Worm (Caenorhabditis elegans) whole organism, late embryonic: Measurements from ENCODE around the gene ast-1.

Source experiments
- C38D4.7 ChIP-seq: fragments of 200-800 bp; sonication (Bioruptor generic); optimal IDR thresholded peaks from 2 replicates; lab custom pipeline; 2018; ENCODE audit warnings: mild to moderate bottlenecking, missing genetic modification characterization, moderate library complexity, missing compliant biosample characterization
- F13H6.1 ChIP-seq: sonication (generic microtip); optimal IDR thresholded peaks from 2 replicates; lab custom pipeline; 2016; ENCODE audit warnings: missing genetic modification characterization, missing compliant biosample characterization
- T23F11.4 ChIP-seq: fragments of 200-800 bp; sonication (Bioruptor generic); optimal IDR thresholded peaks from 2 replicates; lab custom pipeline; 2018; ENCODE audit warnings: mild to moderate bottlenecking, missing genetic modification characterization, missing compliant biosample characterization
- ceh-22 ChIP-seq: sonication (generic microtip); optimal IDR thresholded peaks from 2 replicates; lab custom pipeline; 2017; ENCODE audit warnings: missing biosample characterization, missing genetic modification characterization
- ceh-31 ChIP-seq: sonication (generic microtip); optimal IDR thresholded peaks from 2 replicates; lab custom pipeline; 2016; ENCODE audit warnings: missing genetic modification characterization, missing compliant biosample characterization
- ceh-34 ChIP-seq: sonication (generic microtip); optimal IDR thresholded peaks from 2 replicates; lab custom pipeline; 2016; ENCODE audit warnings: mild to moderate bottlenecking, missing genetic modification characterization, missing compliant biosample characterization
- ceh-45 ChIP-seq: fragments of 200-800 bp; sonication (Bioruptor generic); IDR thresholded peaks from 2 replicates; pipeline ENCODE4 v1.3.6; 2022; ENCODE audit warnings: missing genetic modification reagents, missing genetic modification characterization, missing compliant biosample characterization
- ceh-48 ChIP-seq: sonication (generic microtip); optimal IDR thresholded peaks from 2 replicates; lab custom pipeline; 2016; ENCODE audit warnings: missing genetic modification characterization, inconsistent platforms, missing compliant biosample characterization
- ceh-6 ChIP-seq: fragments of 200-800 bp; sonication (Bioruptor generic); optimal IDR thresholded peaks from 2 replicates; lab custom pipeline; 2018; ENCODE audit warnings: mild to moderate bottlenecking, missing genetic modification characterization, missing compliant biosample characterization
- dve-1 ChIP-seq: sonication (generic microtip); optimal IDR thresholded peaks from 2 replicates; lab custom pipeline; 2017; ENCODE audit warnings: antibody characterized with exemption, mild to moderate bottlenecking, missing genetic modification characterization, missing compliant biosample characterization
- elt-4 ChIP-seq: sonication (generic microtip); optimal IDR thresholded peaks from 2 replicates; lab custom pipeline; 2016; ENCODE audit warnings: missing genetic modification characterization, missing compliant biosample characterization
- ets-4 ChIP-seq: sonication (generic microtip); optimal IDR thresholded peaks from 2 replicates; lab custom pipeline; 2016; ENCODE audit warnings: missing genetic modification characterization, missing compliant biosample characterization
- fkh-6 ChIP-seq: sonication (generic microtip); optimal IDR thresholded peaks from 2 replicates; lab custom pipeline; 2016; ENCODE audit warnings: missing genetic modification characterization, missing compliant biosample characterization
- hlh-6 ChIP-seq: sonication (generic microtip); optimal IDR thresholded peaks from 2 replicates; lab custom pipeline; 2016; ENCODE audit warnings: missing genotype, missing genetic modification characterization, missing compliant biosample characterization
- hlh-8 ChIP-seq: sonication (generic microtip); optimal IDR thresholded peaks from 2 replicates; lab custom pipeline; 2016; ENCODE audit warnings: missing genotype, missing genetic modification characterization, missing compliant biosample characterization
- madf-2 ChIP-seq: sonication (generic microtip); optimal IDR thresholded peaks from 2 replicates; lab custom pipeline; 2017; ENCODE audit warnings: missing genetic modification characterization, missing compliant biosample characterization
- mec-3 ChIP-seq: sonication (generic microtip); optimal IDR thresholded peaks from 2 replicates; lab custom pipeline; 2016; ENCODE audit warnings: borderline replicate concordance, missing genetic modification characterization, missing compliant biosample characterization
- nfya-1 ChIP-seq: sonication (generic microtip); optimal IDR thresholded peaks from 2 replicates; lab custom pipeline; 2017; ENCODE audit warnings: missing genetic modification characterization, mild to moderate bottlenecking, missing compliant biosample characterization, antibody characterized with exemption, moderate library complexity
- npax-4 ChIP-seq: sonication (generic microtip); optimal IDR thresholded peaks from 2 replicates; lab custom pipeline; 2016; ENCODE audit warnings: missing genetic modification characterization, missing compliant biosample characterization
- pat-9 ChIP-seq: fragments of 200-800 bp; sonication (Bioruptor generic); optimal IDR thresholded peaks from 2 replicates; lab custom pipeline; 2018; ENCODE audit warnings: mild to moderate bottlenecking, missing genetic modification characterization, moderate library complexity, missing compliant biosample characterization
- pax-1 ChIP-seq: fragments of 150-350 bp; optimal IDR thresholded peaks from 2 replicates; lab custom pipeline; 2014; ENCODE audit warnings: missing biosample characterization, missing genetic modification characterization
- pha-2 ChIP-seq: sonication (generic microtip); optimal IDR thresholded peaks from 2 replicates; lab custom pipeline; 2017; ENCODE audit warnings: mild to moderate bottlenecking, missing genetic modification characterization, missing compliant biosample characterization
- pqm-1 ChIP-seq: sonication (generic microtip); optimal IDR thresholded peaks from 2 replicates; lab custom pipeline; 2016; ENCODE audit warnings: missing genetic modification characterization, missing compliant biosample characterization
- ref-2 ChIP-seq: sonication (generic microtip); optimal IDR thresholded peaks from 2 replicates; lab custom pipeline; 2016; ENCODE audit warnings: missing genetic modification characterization, missing compliant biosample characterization
- sox-2 ChIP-seq: fragments of 200-800 bp; sonication (Bioruptor generic); IDR thresholded peaks from 2 replicates; pipeline ENCODE4 v1.3.6; 2022; ENCODE audit warnings: missing genetic modification reagents, missing genetic modification characterization, missing compliant biosample characterization
- sox-4 ChIP-seq: sonication (generic microtip); optimal IDR thresholded peaks from 2 replicates; lab custom pipeline; 2017; ENCODE audit warnings: mild to moderate bottlenecking, missing genetic modification characterization, inconsistent platforms, missing compliant biosample characterization
- ttx-3 ChIP-seq: sonication (generic microtip); optimal IDR thresholded peaks from 2 replicates; lab custom pipeline; 2016; ENCODE audit warnings: missing genetic modification reagents, missing genetic modification characterization, missing compliant biosample characterization
- unc-42 ChIP-seq: sonication (generic microtip); optimal IDR thresholded peaks from 2 replicates; lab custom pipeline; 2016; ENCODE audit warnings: missing genotype, missing genetic modification characterization, missing compliant biosample characterization
- unc-86 ChIP-seq: sonication (generic microtip); optimal IDR thresholded peaks from 2 replicates; lab custom pipeline; 2016; ENCODE audit warnings: missing genetic modification characterization, missing compliant biosample characterization

The ast-1 gene

DNA sequence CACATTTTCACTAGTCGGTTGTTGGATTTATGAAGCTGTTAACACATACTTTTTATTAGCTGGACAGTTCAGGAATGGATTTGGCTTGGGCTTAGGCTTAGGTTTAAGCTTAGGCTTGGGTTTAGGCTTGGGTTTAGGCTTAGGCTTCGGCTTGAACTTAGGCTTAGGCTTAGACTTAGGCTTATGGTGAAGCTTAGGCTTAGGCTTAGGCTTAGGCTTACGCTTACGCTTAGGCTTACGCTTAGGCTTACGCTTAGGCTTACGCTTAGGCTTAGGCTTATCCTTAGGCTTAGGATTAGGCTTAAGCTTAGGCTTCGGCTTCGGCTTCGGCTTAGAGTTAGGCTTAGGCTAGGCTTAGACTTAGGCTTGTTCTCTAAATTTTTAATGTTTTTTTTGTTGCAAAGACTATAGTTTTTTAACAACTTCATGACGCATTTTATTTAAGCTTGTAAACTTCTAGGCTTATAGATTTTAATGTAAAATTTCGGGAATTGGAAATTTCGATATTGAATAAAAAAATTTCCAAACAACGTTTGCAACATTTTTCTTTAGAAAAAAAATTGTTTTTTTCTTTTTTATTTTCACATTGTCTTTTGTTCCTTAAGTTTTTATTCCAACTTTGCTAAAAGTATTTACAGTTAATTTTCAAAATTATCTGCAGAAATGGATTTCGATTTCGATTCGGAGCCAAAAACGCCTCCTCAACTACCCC is 20.1 kb upstream of the ast-1 start, which contains the start of gene R03H10.2:
R03H10.2 (plus strand) TSS at position 662 of the 712 bp plus-strand sequence.
- peak; percentile 32 for TF ChIP-seq dve-1
- TF ChIP-seq ceh-6 (GFP tag; lab: Kevin White, UChicago) = no peak

DNA sequence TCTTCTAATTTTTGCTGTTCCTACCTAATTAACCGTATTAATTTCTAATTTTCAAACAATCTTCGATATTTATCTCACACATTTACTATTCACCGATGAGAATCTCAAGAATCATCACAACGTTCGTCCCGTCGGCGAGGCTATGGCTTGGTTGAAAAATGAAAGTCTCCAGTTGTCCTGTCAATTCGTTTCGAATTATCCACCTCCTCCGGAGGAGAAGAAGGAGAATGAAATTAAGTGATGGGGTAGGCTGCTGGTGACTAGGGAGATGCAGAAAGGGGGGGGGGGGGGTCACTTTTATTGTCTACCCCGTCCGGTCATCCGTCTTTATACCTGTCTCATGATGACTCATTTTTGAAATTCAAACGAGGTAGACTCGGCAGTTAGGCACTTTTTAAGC is 17.7 kb upstream of the ast-1 start:
- no peak for TF ChIP-seq sox-2
- TF ChIP-seq F13H6.1 (tag; lab: Kevin White, UChicago) = no peak
- TF ChIP-seq ceh-48 = no peak

DNA sequence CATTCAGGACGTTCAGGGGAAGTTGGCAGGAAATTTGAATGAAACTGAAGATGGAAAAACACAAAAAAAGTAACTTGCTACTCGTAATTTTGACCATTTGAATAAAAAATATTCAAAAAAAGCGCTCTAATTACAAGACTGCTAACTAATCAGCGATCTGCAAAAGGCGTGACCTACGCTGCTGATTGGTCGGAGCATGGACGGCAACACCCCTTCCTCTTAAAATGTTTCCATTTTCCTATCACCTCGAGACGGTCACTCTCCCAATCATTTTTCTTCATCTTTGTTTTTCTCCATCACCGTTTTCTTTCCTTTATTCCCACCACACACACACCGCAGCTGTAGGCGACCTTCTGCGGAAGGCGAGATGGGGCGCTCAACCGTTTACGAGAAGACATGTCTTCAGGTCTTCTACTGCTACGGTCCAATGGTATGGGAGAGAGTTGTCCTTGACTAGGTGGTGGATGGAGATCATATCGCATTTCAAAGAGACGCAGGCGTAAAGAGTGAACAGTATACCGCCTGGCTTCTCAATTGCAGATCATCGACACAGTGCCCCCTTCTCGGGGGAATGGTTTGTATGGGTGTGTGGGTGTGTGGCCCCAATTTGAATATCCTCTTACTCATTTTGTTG is 16.5 kb upstream of the ast-1 start:
- TF ChIP-seq C38D4.7 (no peak), nfya-1 (tag; lab: Kevin White, UChicago) (peak; percentile 16), mec-3 (tag; lab: Kevin White, UChicago) (peak; percentile 24), ref-2 (peak; percentile 14), ceh-31 (peak; percentile 16), unc-42 (tag; lab: Kevin White, UChicago) (no peak)

DNA sequence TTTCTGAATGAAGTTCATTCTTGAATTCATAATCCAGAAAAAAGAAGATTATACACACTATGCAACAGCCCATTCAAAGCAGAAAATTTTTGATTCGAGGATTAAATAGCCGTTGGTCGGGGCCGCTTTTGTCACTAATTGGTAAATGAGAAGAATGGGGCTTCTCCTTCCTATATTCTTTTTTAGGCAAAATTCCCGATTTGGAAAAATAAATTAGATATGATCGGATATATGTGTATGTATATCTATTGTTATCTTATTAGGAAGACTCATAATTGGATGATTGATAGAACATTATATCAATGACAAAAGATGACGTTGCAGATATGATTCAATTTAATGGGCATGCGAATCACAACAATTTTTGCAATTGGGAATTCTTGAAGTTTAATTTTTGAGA is 15.1 kb upstream of the ast-1 start:
- no peak for TF ChIP-seq pat-9
- no peak for TF ChIP-seq pha-2 (tag; lab: Kevin White, UChicago)
- no peak for TF ChIP-seq ets-4 (tag; lab: Kevin White, UChicago)
- no peak for TF ChIP-seq ttx-3 (tag; lab: Kevin White, UChicago)

DNA sequence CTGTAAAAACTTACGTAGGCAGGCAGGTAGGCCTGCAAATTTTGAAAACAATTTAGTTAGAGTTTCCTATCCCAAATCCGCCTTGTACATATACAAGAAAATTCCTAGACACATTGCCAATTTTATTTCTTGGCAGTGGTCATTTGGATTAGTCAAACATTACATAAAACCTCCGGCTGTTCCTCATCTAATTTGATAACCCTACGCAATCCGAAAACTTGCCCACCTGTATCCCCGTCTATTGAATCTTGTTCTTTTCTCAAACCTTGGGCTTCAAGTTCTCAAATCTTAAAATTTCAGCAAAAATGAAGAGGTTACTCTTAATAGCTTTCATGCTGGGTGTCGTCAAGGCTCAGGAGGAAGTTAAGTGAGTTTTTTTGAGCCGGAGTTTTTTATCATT is 10.9 kb upstream of the ast-1 start, which contains the start of gene F56D3.1:
F56D3.1 (plus strand) TSS at position 301 of the 400 bp plus-strand sequence.
- TF ChIP-seq pqm-1 = no peak
- TF ChIP-seq ceh-6 (GFP tag; lab: Kevin White, UChicago) = no peak
- TF ChIP-seq ceh-45 (GFP tag; lab: Robert Waterston, UW) = no peak
- no peak for TF ChIP-seq pha-2 (tag; lab: Kevin White, UChicago)
- TF ChIP-seq npax-4 (tag; lab: Kevin White, UChicago) = no peak
- no peak for TF ChIP-seq pax-1 (tag; lab: Kevin White, UChicago)
- no peak for TF ChIP-seq hlh-6
- TF ChIP-seq sox-4 (tag; lab: Kevin White, UChicago) = no peak
- no peak for TF ChIP-seq fkh-6 (tag; lab: Kevin White, UChicago)
- TF ChIP-seq hlh-8 (tag; lab: Kevin White, UChicago) = no peak
- TF ChIP-seq T23F11.4 (GFP tag; lab: Kevin White, UChicago) = no peak
- no peak for TF ChIP-seq ceh-22 (tag; lab: Kevin White, UChicago)
- TF ChIP-seq elt-4 (tag; lab: Kevin White, UChicago) = no peak
- no peak for TF ChIP-seq unc-42 (tag; lab: Kevin White, UChicago)
- no peak for TF ChIP-seq madf-2

DNA sequence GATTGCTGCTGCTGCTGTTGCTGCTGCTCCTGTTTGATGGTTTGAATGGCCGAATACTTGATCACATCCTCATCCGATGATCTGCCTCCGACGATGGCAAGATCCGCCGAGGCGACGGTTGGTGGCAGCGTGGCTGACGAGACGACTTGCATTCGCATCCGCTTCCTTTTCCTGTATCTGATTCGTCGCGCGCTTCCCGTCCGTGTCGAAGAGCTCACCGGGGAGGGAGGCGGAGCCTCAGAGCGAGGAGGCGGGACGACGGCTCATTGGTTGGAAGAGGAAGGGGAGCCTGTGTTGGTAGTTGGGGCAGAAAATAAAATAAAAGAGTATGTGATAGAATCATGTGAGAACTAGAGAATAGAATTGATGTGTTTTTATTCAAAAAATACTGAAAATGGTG is 471 bp downstream of the ast-1 start:
- TF ChIP-seq unc-42 (tag; lab: Kevin White, UChicago) (peak; percentile 32), madf-2 (no peak), ceh-31 (peak; percentile 47), unc-86 (tag; lab: Kevin White, UChicago) (no peak), ceh-34 (tag; lab: Kevin White, UChicago) (peak; percentile 25), nfya-1 (tag; lab: Kevin White, UChicago) (peak; percentile 50)
